Worm (Caenorhabditis elegans): ENCODE results near the gene stn-2.

Gene stn-2

DNA sequence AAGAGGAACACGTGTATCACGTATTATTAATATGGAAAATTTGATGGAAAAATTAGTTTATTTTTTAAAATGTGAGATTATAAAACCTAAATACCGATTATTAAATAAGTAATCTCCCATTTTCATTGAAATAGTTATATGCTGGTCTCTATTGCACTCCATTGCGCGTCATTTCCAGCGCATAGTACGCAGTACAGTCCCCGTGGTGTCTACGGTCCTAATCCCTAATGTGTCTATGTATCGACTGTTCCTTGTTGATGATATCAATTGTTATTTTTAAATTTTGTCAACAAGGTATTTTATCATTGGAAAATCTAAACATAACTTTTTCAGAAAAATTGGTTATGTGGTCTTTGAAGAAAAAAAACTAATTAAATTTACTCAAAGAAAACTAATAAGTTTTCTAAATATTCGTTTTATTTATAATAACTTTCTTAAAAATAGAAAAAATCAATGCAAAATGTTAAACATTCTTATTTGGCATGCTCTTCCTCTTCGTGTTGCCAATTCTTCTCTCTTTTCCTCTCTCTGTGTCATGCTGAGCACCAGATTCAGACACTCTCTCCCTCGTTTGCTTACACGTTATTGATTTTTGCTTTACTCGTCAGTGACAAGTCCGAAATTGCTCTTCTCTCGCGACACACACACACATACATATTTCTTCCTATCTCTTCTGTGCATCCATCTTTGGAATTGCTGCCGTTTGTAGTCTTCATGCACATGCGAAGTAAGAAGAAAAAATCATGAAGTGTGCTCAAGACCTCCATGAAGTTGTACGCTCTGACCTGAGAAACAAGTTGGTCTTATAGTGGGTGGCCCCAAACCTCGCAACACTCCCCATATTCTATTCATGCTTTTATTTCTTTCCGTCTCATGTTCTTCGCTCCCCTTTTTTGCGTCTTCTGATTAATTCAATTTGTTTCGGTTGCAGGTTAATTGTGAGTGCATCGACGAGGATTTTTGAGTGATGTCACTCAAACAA, 1.8 kb upstream of the stn-2 start, which contains the start of gene unc-18:
Gene unc-18, plus strand, starts transcription at position 932 of the 982 bp plus-strand sequence.
- TF ChIP-seq die-1 (tag; optimal IDR thresholded peaks at IDR 0.05) (no peak), lir-1 (GFP tag; conservative IDR thresholded peaks at IDR 0.05) (no peak), lin-35 (GFP tag; optimal IDR thresholded peaks at IDR 0.05) (peak in 1 of 3 experiments; percentile 25), pbrm-1 (GFP tag; IDR thresholded peaks at IDR 0.05) (no peak), nhr-179 (tag; optimal IDR thresholded peaks at IDR 0.05) (no peak)

DNA sequence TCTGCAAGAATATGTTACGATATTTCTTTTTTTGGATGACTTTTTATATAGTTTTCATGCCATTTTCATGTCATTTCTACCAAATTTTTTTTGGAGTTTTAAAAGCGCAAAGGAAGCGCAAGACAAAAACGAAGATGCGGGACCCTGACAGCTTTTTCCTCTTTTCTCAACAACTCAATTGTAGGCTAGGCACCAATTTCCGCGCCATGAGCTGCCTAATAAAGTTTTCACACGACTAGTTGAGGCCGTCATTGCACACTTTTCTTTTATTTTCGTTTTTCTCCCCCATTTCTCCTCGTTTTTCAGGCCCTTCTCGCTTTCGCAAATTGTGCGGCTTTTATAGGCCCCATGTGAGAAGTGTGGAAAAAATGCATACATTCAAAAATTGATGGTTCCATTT, 584 bp downstream of the stn-2 start:
- TF ChIP-seq ceh-58 (GFP tag; IDR thresholded peaks at IDR 0.05), result no peak
- no peak for TF ChIP-seq lsl-1 (GFP tag; optimal IDR thresholded peaks at IDR 0.05)
- TF ChIP-seq sptf-2 (GFP tag; optimal IDR thresholded peaks at IDR 0.05), result no peak
- no peak for TF ChIP-seq ztf-18 (tag; optimal IDR thresholded peaks at IDR 0.05)
- no peak for TF ChIP-seq ets-4 (GFP tag; optimal IDR thresholded peaks at IDR 0.05)
- TF ChIP-seq hrde-1 (tag; optimal IDR thresholded peaks at IDR 0.05; ENCODE audit: borderline replicate concordance), result no peak
- TF ChIP-seq C17E4.6 (GFP tag; IDR thresholded peaks at IDR 0.05), result no peak
- no peak for TF ChIP-seq akir-1 (GFP tag; optimal IDR thresholded peaks at IDR 0.05)
- TF ChIP-seq madf-8 (GFP tag; conservative IDR thresholded peaks at IDR 0.05), result no peak
- TF ChIP-seq gei-17 (GFP tag; optimal IDR thresholded peaks at IDR 0.05), result no peak
- no peak for TF ChIP-seq Y53G8AR.9 (GFP tag; conservative IDR thresholded peaks at IDR 0.05)
- TF ChIP-seq mcd-1 (GFP tag; IDR thresholded peaks at IDR 0.05), result no peak
- no peak for TF ChIP-seq tbx-9 (tag; optimal IDR thresholded peaks at IDR 0.05; ENCODE audit: borderline replicate concordance)
- no peak for TF ChIP-seq dpff-1 (tag; optimal IDR thresholded peaks at IDR 0.05)
- TF ChIP-seq mel-28 (tag; optimal IDR thresholded peaks at IDR 0.05; ENCODE audit: borderline replicate concordance), result no peak
- no peak for TF ChIP-seq snpc-1.1 (tag; optimal IDR thresholded peaks at IDR 0.05; ENCODE audit: insufficient read depth)
- TF ChIP-seq attf-6 (GFP tag; IDR thresholded peaks at IDR 0.05), result no peak
- TF ChIP-seq K12H6.12 (tag; optimal IDR thresholded peaks at IDR 0.05), result no peak

DNA sequence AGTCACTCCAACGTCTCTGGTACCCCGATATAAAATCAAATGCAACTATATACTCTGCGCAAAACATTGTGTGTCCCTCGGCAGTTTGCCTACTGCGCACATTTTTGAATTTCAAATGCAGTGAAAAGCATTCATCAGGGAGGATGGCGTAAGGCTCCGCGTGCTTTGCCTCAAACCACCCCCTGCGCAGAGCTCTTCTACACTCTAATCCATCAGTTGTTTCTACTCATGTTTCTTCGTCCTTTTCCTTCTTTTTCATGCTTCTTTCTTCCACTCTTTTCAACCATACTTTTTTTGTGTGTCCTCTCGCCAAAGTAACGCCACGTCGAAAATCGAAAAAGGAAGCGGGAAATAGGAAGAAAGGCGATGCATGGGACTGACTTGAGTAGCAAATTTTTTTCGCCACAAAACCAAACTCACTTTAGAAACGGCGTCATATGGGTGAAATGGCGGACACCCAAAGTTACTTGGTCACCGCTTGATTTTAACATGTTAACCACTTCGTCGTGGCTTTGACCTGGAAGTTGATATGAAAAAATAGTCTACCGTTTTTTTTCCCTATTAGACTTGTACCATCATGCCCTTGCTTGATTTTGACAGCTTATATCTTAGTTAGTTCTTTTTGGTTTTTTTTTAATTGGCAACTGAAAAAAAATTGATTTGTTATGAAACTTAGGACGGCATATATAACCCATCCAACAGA, 1.8 kb downstream of the stn-2 start:
- TF ChIP-seq snpc-1.1 (tag; optimal IDR thresholded peaks at IDR 0.05; ENCODE audit: insufficient read depth) (no peak), zim-3 (tag; optimal IDR thresholded peaks at IDR 0.05) (no peak), rpc-1 (optimal IDR thresholded peaks at IDR 0.05) (no peak), rpc-1 (tag; optimal IDR thresholded peaks at IDR 0.05) (no peak), T07F8.4 (tag; optimal IDR thresholded peaks at IDR 0.05) (no peak), lir-1 (GFP tag; conservative IDR thresholded peaks at IDR 0.05) (no peak), nfyb-1 (GFP tag; IDR thresholded peaks at IDR 0.05) (0 out of 2 replicates have a peak, but pooled peaks have one; percentile 15), madf-6 (GFP tag; IDR thresholded peaks at IDR 0.05) (no peak), hmg-1.2 (GFP tag; IDR thresholded peaks at IDR 0.05) (0 out of 2 replicates have a peak, but pooled peaks have one; percentile 10), F23B12.7 (tag; optimal IDR thresholded peaks at IDR 0.05; ENCODE audit: insufficient read depth) (no peak), pha-4 (tag; optimal IDR thresholded peaks at IDR 0.05) (no peak), lsl-1 (GFP tag; optimal IDR thresholded peaks at IDR 0.05) (no peak), lin-35 (GFP tag; optimal IDR thresholded peaks at IDR 0.05) (no peak), B0019.2 (GFP tag; conservative IDR thresholded peaks at IDR 0.05) (no peak)

Measured in whole organism, young adult.